Worm (Caenorhabditis elegans) whole organism, late embryonic: ENCODE data around the gene C54E4.12.

Source experiments
- C08G9.2 ChIP-seq: sonication (generic microtip); optimal IDR thresholded peaks from 2 replicates; lab custom pipeline; 2016; ENCODE audit warnings: mild to moderate bottlenecking, missing genetic modification characterization, moderate library complexity, missing compliant biosample characterization
- C38D4.7 ChIP-seq: fragments of 200-800 bp; sonication (Bioruptor generic); optimal IDR thresholded peaks from 2 replicates; lab custom pipeline; 2018; ENCODE audit warnings: mild to moderate bottlenecking, missing genetic modification characterization, moderate library complexity, missing compliant biosample characterization
- K09A11.1 ChIP-seq: sonication (generic microtip); optimal IDR thresholded peaks from 2 replicates; lab custom pipeline; 2017; ENCODE audit warnings: antibody characterized with exemption, mild to moderate bottlenecking, missing genetic modification characterization, missing compliant biosample characterization; ENCODE audit not compliant: insufficient read depth
- Y22D7AL.16 ChIP-seq: sonication (generic microtip); optimal IDR thresholded peaks from 2 replicates; lab custom pipeline; 2016; ENCODE audit warnings: missing genetic modification characterization, missing compliant biosample characterization
- ama-1 ChIP-seq: fragments of 150-350 bp; optimal IDR thresholded peaks from 2 replicates; lab custom pipeline; 2014
- ceh-14 ChIP-seq: sonication (generic microtip); optimal IDR thresholded peaks from 2 replicates; lab custom pipeline; 2016; ENCODE audit warnings: missing genotype, missing genetic modification characterization, missing compliant biosample characterization
- ceh-18 ChIP-seq: sonication (generic microtip); optimal IDR thresholded peaks from 2 replicates; lab custom pipeline; 2016; ENCODE audit warnings: missing genetic modification characterization, missing compliant biosample characterization
- ceh-19 ChIP-seq: fragments of 200-800 bp; sonication (Bioruptor generic); optimal IDR thresholded peaks from 2 replicates; lab custom pipeline; 2018; ENCODE audit warnings: mild to moderate bottlenecking, missing genetic modification characterization, missing compliant biosample characterization
- ceh-30 ChIP-seq: fragments of 150-350 bp; optimal IDR thresholded peaks from 2 replicates; lab custom pipeline; 2014; ENCODE audit warnings: missing biosample characterization, missing genetic modification characterization
- ceh-34 ChIP-seq: sonication (generic microtip); optimal IDR thresholded peaks from 2 replicates; lab custom pipeline; 2016; ENCODE audit warnings: mild to moderate bottlenecking, missing genetic modification characterization, missing compliant biosample characterization
- ceh-45 ChIP-seq: fragments of 200-800 bp; sonication (Bioruptor generic); IDR thresholded peaks from 2 replicates; pipeline ENCODE4 v1.3.6; 2022; ENCODE audit warnings: missing genetic modification reagents, missing genetic modification characterization, missing compliant biosample characterization
- ceh-48 ChIP-seq: sonication (generic microtip); optimal IDR thresholded peaks from 2 replicates; lab custom pipeline; 2016; ENCODE audit warnings: missing genetic modification characterization, inconsistent platforms, missing compliant biosample characterization
- ceh-9 ChIP-seq: sonication (generic microtip); optimal IDR thresholded peaks from 2 replicates; lab custom pipeline; 2016; ENCODE audit warnings: mild to moderate bottlenecking, missing genetic modification characterization, inconsistent platforms, missing compliant biosample characterization
- che-1 ChIP-seq: sonication (generic microtip); optimal IDR thresholded peaks from 2 replicates; lab custom pipeline; 2016; ENCODE audit warnings: mild to moderate bottlenecking, missing genetic modification characterization, missing compliant biosample characterization
- dmd-4 ChIP-seq: sonication (generic microtip); optimal IDR thresholded peaks from 2 replicates; lab custom pipeline; 2016; ENCODE audit warnings: borderline replicate concordance, missing genetic modification characterization, missing compliant biosample characterization
- dve-1 ChIP-seq: sonication (generic microtip); optimal IDR thresholded peaks from 2 replicates; lab custom pipeline; 2017; ENCODE audit warnings: antibody characterized with exemption, mild to moderate bottlenecking, missing genetic modification characterization, missing compliant biosample characterization
- elt-2 ChIP-seq: sonication (generic microtip); optimal IDR thresholded peaks from 2 replicates; lab custom pipeline; 2016; ENCODE audit warnings: missing genetic modification reagents, missing genetic modification characterization, missing compliant biosample characterization
- elt-4 ChIP-seq: sonication (generic microtip); optimal IDR thresholded peaks from 2 replicates; lab custom pipeline; 2016; ENCODE audit warnings: missing genetic modification characterization, missing compliant biosample characterization
- ets-4 ChIP-seq: sonication (generic microtip); optimal IDR thresholded peaks from 2 replicates; lab custom pipeline; 2016; ENCODE audit warnings: missing genetic modification characterization, missing compliant biosample characterization
- eyg-1 ChIP-seq: sonication (generic microtip); optimal IDR thresholded peaks from 2 replicates; lab custom pipeline; 2016; ENCODE audit warnings: missing genotype, missing genetic modification characterization, missing compliant biosample characterization
- fax-1 ChIP-seq: sonication (generic microtip); optimal IDR thresholded peaks from 2 replicates; lab custom pipeline; 2016; ENCODE audit warnings: missing genotype, missing genetic modification characterization, missing compliant biosample characterization
- fkh-10 ChIP-seq: fragments of 150-350 bp; optimal IDR thresholded peaks from 2 replicates; lab custom pipeline; 2014; ENCODE audit warnings: missing biosample characterization, missing genetic modification reagents, missing genetic modification characterization
- gmeb-2 ChIP-seq: sonication (generic microtip); optimal IDR thresholded peaks from 2 replicates; lab custom pipeline; 2016; ENCODE audit warnings: missing genetic modification characterization, inconsistent platforms, missing compliant biosample characterization
- hlh-13 ChIP-seq: fragments of 200-800 bp; sonication (Bioruptor generic); optimal IDR thresholded peaks from 2 replicates; lab custom pipeline; 2018; ENCODE audit warnings: mild to moderate bottlenecking, missing genetic modification characterization, missing compliant biosample characterization
- hlh-15 ChIP-seq: sonication (generic microtip); optimal IDR thresholded peaks from 2 replicates; lab custom pipeline; 2016; ENCODE audit warnings: missing genetic modification characterization, missing compliant biosample characterization
- hlh-30 ChIP-seq: sonication (generic microtip); optimal IDR thresholded peaks from 2 replicates; lab custom pipeline; 2017; ENCODE audit warnings: antibody characterized with exemption, missing genetic modification characterization, missing compliant biosample characterization; ENCODE audit not compliant: insufficient read depth
- hlh-6 ChIP-seq: sonication (generic microtip); optimal IDR thresholded peaks from 2 replicates; lab custom pipeline; 2016; ENCODE audit warnings: missing genotype, missing genetic modification characterization, missing compliant biosample characterization
- hlh-8 ChIP-seq: sonication (generic microtip); optimal IDR thresholded peaks from 2 replicates; lab custom pipeline; 2016; ENCODE audit warnings: missing genotype, missing genetic modification characterization, missing compliant biosample characterization
- lim-6 ChIP-seq: sonication (generic microtip); optimal IDR thresholded peaks from 2 replicates; lab custom pipeline; 2016; ENCODE audit warnings: missing genetic modification characterization, missing compliant biosample characterization
- madf-2 ChIP-seq: sonication (generic microtip); optimal IDR thresholded peaks from 2 replicates; lab custom pipeline; 2017; ENCODE audit warnings: missing genetic modification characterization, missing compliant biosample characterization
- nhr-11 ChIP-seq: fragments of 150-350 bp; optimal IDR thresholded peaks from 2 replicates; lab custom pipeline; 2014; ENCODE audit warnings: missing biosample characterization, missing genetic modification characterization
- nhr-232 ChIP-seq: sonication (generic microtip); optimal IDR thresholded peaks from 2 replicates; lab custom pipeline; 2016; ENCODE audit warnings: missing genetic modification characterization, missing compliant biosample characterization
- pha-2 ChIP-seq: sonication (generic microtip); optimal IDR thresholded peaks from 2 replicates; lab custom pipeline; 2017; ENCODE audit warnings: mild to moderate bottlenecking, missing genetic modification characterization, missing compliant biosample characterization
- pqm-1 ChIP-seq: sonication (generic microtip); optimal IDR thresholded peaks from 2 replicates; lab custom pipeline; 2016; ENCODE audit warnings: missing genetic modification characterization, missing compliant biosample characterization
- pros-1 ChIP-seq: fragments of 150-350 bp; optimal IDR thresholded peaks from 2 replicates; lab custom pipeline; 2014; ENCODE audit warnings: missing biosample characterization, missing genetic modification reagents, missing genetic modification characterization
- rnt-1 ChIP-seq: sonication (generic microtip); optimal IDR thresholded peaks from 2 replicates; lab custom pipeline; 2016; ENCODE audit warnings: missing genetic modification characterization, missing compliant biosample characterization
- sdc-2 ChIP-seq: sonication (generic microtip); optimal IDR thresholded peaks from 2 replicates; lab custom pipeline; 2016; ENCODE audit warnings: missing genotype, missing genetic modification characterization, missing compliant biosample characterization
- sox-2 ChIP-seq: fragments of 200-800 bp; sonication (Bioruptor generic); IDR thresholded peaks from 2 replicates; pipeline ENCODE4 v1.3.6; 2022; ENCODE audit warnings: missing genetic modification reagents, missing genetic modification characterization, missing compliant biosample characterization
- sox-4 ChIP-seq: sonication (generic microtip); optimal IDR thresholded peaks from 2 replicates; lab custom pipeline; 2017; ENCODE audit warnings: mild to moderate bottlenecking, missing genetic modification characterization, inconsistent platforms, missing compliant biosample characterization
- syd-9 ChIP-seq: sonication (generic microtip); optimal IDR thresholded peaks from 2 replicates; lab custom pipeline; 2016; ENCODE audit warnings: mild to moderate bottlenecking, missing genetic modification characterization, moderate library complexity, missing compliant biosample characterization
- unc-55 ChIP-seq: sonication (generic microtip); optimal IDR thresholded peaks from 2 replicates; lab custom pipeline; 2017; ENCODE audit warnings: missing biosample characterization, missing genetic modification reagents, missing genetic modification characterization
- ztf-16 ChIP-seq: sonication (generic microtip); optimal IDR thresholded peaks from 2 replicates; lab custom pipeline; 2017; ENCODE audit warnings: missing genetic modification characterization, missing compliant biosample characterization

C54E4.12 gene

DNA sequence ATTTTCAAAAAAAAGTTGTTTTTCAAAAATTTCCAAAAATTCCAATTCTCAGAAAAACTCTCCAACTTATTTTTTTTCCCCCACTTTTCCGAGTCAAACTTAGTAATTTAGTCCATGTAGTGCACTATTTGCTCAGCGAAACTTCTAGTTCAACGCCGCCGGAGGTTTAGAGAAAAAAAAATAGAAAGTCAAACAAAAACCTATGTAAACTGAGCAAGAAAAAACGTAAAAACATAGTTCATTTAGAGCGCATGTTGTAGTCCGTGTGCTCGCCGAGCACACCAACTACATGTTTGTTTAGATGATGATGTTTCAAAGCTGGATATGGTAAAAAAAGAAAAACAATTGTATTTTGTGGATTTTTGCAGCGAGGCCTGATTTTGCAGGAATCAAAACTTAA is 21.8 kb upstream of the C54E4.12 start:
- TF ChIP-seq hlh-30 (tag; lab: Kevin White, UChicago) (no peak), sox-4 (tag; lab: Kevin White, UChicago) (no peak), ceh-14 (tag; lab: Kevin White, UChicago) (no peak), hlh-15 (tag; lab: Kevin White, UChicago) (no peak), pros-1 (tag; lab: Kevin White, UChicago) (no peak), ceh-48 (no peak), syd-9 (tag; lab: Kevin White, UChicago) (no peak), dmd-4 (tag; lab: Kevin White, UChicago) (no peak), pqm-1 (no peak), eyg-1 (no peak), elt-4 (no peak), K09A11.1 (no peak), ceh-45 (GFP tag; lab: Robert Waterston, UW) (no peak), nhr-232 (tag; lab: Kevin White, UChicago) (no peak), rnt-1 (no peak), fax-1 (tag; lab: Kevin White, UChicago) (no peak), ztf-16 (tag; lab: Kevin White, UChicago) (no peak), ceh-19 (no peak), gmeb-2 (no peak), C38D4.7 (GFP tag; lab: Kevin White, UChicago) (no peak)

DNA sequence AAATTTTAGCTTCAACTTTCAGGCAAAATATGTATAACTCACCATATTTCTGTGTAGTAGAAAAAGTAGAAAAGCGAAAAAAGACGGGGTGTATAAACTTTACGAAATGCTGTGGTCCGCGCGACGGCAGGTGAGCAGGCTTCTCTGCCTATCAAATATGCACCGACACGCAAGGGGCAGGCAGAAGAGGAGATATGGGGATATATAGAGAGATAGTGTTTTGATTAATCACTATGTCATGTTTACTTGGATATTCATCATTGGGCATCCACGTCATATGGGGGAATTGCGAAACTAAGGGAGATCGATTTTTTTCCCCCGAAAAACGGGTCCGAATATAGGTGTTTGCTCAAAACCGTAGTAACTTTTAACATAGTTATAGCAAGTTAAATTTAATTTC is 18.6 kb upstream of the C54E4.12 start, which contains the start of gene gcy-37:
Gene gcy-37 (minus strand): TSS at position 101 of the 400 bp plus-strand sequence.
- no peak for TF ChIP-seq ceh-9
- TF ChIP-seq hlh-6 (tag; lab: Kevin White, UChicago): no peak
- no peak for TF ChIP-seq fkh-10
- no peak for TF ChIP-seq sox-4 (tag; lab: Kevin White, UChicago)
- TF ChIP-seq pha-2: no peak
- TF ChIP-seq nhr-11 (tag; lab: Kevin White, UChicago): no peak
- TF ChIP-seq hlh-8 (tag; lab: Kevin White, UChicago): no peak
- TF ChIP-seq Y22D7AL.16: no peak
- no peak for TF ChIP-seq che-1 (tag; lab: Kevin White, UChicago)
- TF ChIP-seq ets-4 (tag; lab: Kevin White, UChicago): no peak
- no peak for TF ChIP-seq hlh-13 (GFP tag; lab: Kevin White, UChicago)
- TF ChIP-seq ama-1 (lab: Kevin White, UChicago): no peak
- no peak for TF ChIP-seq pros-1 (tag; lab: Kevin White, UChicago)
- no peak for TF ChIP-seq ztf-16 (tag; lab: Kevin White, UChicago)
- TF ChIP-seq ceh-30 (tag; lab: Kevin White, UChicago): no peak
- no peak for TF ChIP-seq lim-6 (tag; lab: Kevin White, UChicago)
- TF ChIP-seq syd-9 (tag; lab: Kevin White, UChicago): no peak
- TF ChIP-seq elt-2 (tag; lab: Kevin White, UChicago): no peak
- no peak for TF ChIP-seq ceh-34
- TF ChIP-seq C08G9.2 (tag; lab: Kevin White, UChicago): no peak

DNA sequence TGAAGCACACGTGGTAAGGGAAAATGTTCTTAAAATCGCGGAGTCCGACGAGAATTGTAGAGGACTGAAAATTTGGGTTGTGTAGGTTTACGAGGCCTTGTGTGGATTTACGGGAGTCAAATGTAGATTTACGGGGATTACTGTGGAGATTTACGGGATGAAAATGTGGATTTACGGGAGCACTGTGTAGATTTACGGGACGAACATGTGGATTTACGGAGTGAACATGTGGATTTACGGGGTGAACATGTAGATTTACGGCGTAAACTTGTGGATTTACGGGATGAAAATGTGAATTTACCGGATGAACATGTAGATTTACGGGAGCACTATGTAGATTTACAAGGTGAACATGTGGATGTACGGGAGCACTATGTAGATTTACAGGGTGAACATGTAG is 15.8 kb upstream of the C54E4.12 start:
- TF ChIP-seq sox-2 (GFP tag; lab: Robert Waterston, UW) (no peak), dve-1 (peak; percentile 93), madf-2 (tag; lab: Kevin White, UChicago) (no peak)
- TF ChIP-seq, all 69 proteins: peak for 1

DNA sequence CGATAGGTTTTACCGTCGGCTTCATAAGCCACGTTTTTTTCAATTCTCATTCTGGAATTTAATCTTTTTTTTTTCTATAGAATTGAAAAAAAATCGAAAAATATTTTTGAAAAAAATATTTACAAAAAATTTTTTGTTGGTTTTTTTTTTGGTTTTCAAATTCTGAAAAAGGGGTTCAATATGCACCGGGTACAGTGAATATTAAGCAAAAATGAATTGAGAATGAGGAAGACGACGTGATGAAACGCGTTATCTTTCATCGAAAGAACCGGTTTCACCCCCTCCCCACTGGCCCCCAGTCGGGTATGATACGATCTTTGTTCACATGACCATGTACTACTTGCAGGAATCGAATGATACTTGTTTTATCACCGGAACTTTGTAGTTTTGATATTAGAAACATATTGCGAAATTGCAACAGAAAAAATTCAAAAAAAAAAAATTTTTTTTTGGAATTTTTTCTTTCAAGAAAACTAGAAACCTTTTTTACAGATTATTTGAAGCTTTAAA is 8.9 kb upstream of the C54E4.12 start, which contains the start of gene C54E4.5:
Gene C54E4.5 (minus strand): TSS at position 51 of the 510 bp plus-strand sequence.
- no peak for TF ChIP-seq sdc-2 (tag; lab: Kevin White, UChicago)
- TF ChIP-seq sox-2 (GFP tag; lab: Robert Waterston, UW): no peak
- TF ChIP-seq ceh-18 (tag; lab: Kevin White, UChicago): no peak
- no peak for TF ChIP-seq unc-55
- TF ChIP-seq, all 69 proteins: peak for 0
